Worm (Caenorhabditis elegans) whole organism, early embryonic: ENCODE results near the gene C49C3.9.

ENCODE experiments used
- aly-1 ChIP-seq: sonication (generic microtip); optimal IDR thresholded peaks from 2 replicates; lab custom pipeline; 2016; ENCODE audit warnings: missing genetic modification characterization, missing compliant biosample characterization
- ama-1 ChIP-seq: fragments of 150-350 bp; optimal IDR thresholded peaks from 2 replicates; lab custom pipeline; 2014
- ceh-36 ChIP-seq: sonication (generic microtip); optimal IDR thresholded peaks from 2 replicates; lab custom pipeline; 2016; ENCODE audit warnings: missing genetic modification characterization, inconsistent platforms, missing compliant biosample characterization
- sea-1 ChIP-seq: fragments of 200-800 bp; sonication (Bioruptor generic); conservative IDR thresholded peaks from 2 replicates; pipeline ENCODE4 v1.3.6; 2022; ENCODE audit warnings: missing genetic modification characterization, missing compliant biosample characterization
- tbx-11 ChIP-seq: fragments of 200-800 bp; sonication (Bioruptor generic); IDR thresholded peaks from 2 replicates; pipeline ENCODE4 v1.3.6; 2022; ENCODE audit warnings: missing genetic modification characterization, missing compliant biosample characterization
- tbx-37 ChIP-seq: fragments of 200-800 bp; sonication (Bioruptor generic); conservative IDR thresholded peaks from 2 replicates; pipeline ENCODE4 v1.3.6; 2022; ENCODE audit warnings: missing genetic modification reagents, missing genetic modification characterization, missing compliant biosample characterization

ce11 chrIV:17380061-17380680 is 38.1 kb upstream of the C49C3.9 start, which contains the start of the genes C30H6.9 and dlat-2:
- TF ChIP-seq ama-1, result no peak
- no peak for TF ChIP-seq tbx-11 (GFP tag; lab: Robert Waterston, UW)
- no peak for TF ChIP-seq sea-1 (GFP tag; lab: Robert Waterston, UW)
- no peak for TF ChIP-seq aly-1 (tag; lab: Kevin White, UChicago)
- TF ChIP-seq tbx-37 (GFP tag; lab: Robert Waterston, UW), result no peak
- no peak for TF ChIP-seq ceh-36
